Fruit fly (Drosophila melanogaster) whole organism, embryonic: ENCODE results near the gene CG42634.

Experiments
- Ada2b ChIP-seq: fragments of 200-800 bp; sonication (Bioruptor generic); IDR thresholded peaks from 2 replicates; pipeline ENCODE4 v1.3.6; 2022; ENCODE audit warnings: missing biosample characterization, missing genetic modification characterization
- Bdp1 ChIP-seq: fragments of 200-800 bp; sonication (Bioruptor generic); optimal IDR thresholded peaks from 3 replicates; lab custom pipeline; 2016; ENCODE audit warnings: missing biosample characterization, missing genetic modification characterization
- CG10209 ChIP-seq: fragments of 200-800 bp; sonication (Bioruptor generic); optimal IDR thresholded peaks from 3 replicates; lab custom pipeline; 2017; ENCODE audit warnings: missing biosample characterization, mild to moderate bottlenecking, missing genetic modification characterization, missing genetic modification reagents
- CG10979 ChIP-seq: fragments of 200-800 bp; sonication (Bioruptor generic); optimal IDR thresholded peaks from 2 replicates; lab custom pipeline; 2018; ENCODE audit warnings: missing biosample characterization, mild to moderate bottlenecking, missing genetic modification characterization, moderate library complexity
- CG11093 ChIP-seq: fragments of 200-800 bp; sonication (Bioruptor generic); IDR thresholded peaks from 3 replicates; pipeline ENCODE4 v1.3.6; 2022; ENCODE audit warnings: missing biosample characterization, missing genetic modification characterization
- CG11504 ChIP-seq: fragments of 200-800 bp; sonication (Bioruptor generic); optimal IDR thresholded peaks from 3 replicates; lab custom pipeline; 2019; ENCODE audit warnings: missing biosample characterization, mild to moderate bottlenecking, missing genetic modification characterization, moderate library complexity
- CG12155 ChIP-seq: fragments of 200-800 bp; sonication (Bioruptor generic); optimal IDR thresholded peaks from 3 replicates; lab custom pipeline; 2016; ENCODE audit warnings: missing biosample characterization, missing genetic modification characterization
- CG12299 ChIP-seq: fragments of 200-800 bp; sonication (Bioruptor generic); optimal IDR thresholded peaks from 2 replicates; lab custom pipeline; 2018; ENCODE audit warnings: missing biosample characterization, mild to moderate bottlenecking, missing genetic modification characterization
- CG13775 ChIP-seq: fragments of 200-800 bp; sonication (Bioruptor generic); optimal IDR thresholded peaks from 3 replicates; lab custom pipeline; 2017; ENCODE audit warnings: missing biosample characterization, mild to moderate bottlenecking, missing genetic modification characterization
- CG14667 ChIP-seq: fragments of 200-800 bp; sonication (Bioruptor generic); IDR thresholded peaks from 2 replicates; pipeline ENCODE4 v1.3.6; 2022; ENCODE audit warnings: missing biosample characterization, missing genetic modification characterization
- CG16863 ChIP-seq: fragments of 200-800 bp; sonication (Bioruptor generic); optimal IDR thresholded peaks from 3 replicates; lab custom pipeline; 2016; ENCODE audit warnings: missing biosample characterization, missing genetic modification characterization
- CG17359 ChIP-seq: fragments of 200-800 bp; sonication (Bioruptor generic); optimal IDR thresholded peaks from 3 replicates; lab custom pipeline; 2018; ENCODE audit warnings: missing biosample characterization, mild to moderate bottlenecking, missing genetic modification characterization, moderate library complexity
- CG2199 ChIP-seq: fragments of 200-800 bp; sonication (Bioruptor generic); IDR thresholded peaks from 3 replicates; pipeline ENCODE4 v1.3.6; 2022; ENCODE audit warnings: missing biosample characterization, missing genetic modification characterization
- CG31224 ChIP-seq: fragments of 200-800 bp; sonication (Bioruptor generic); IDR thresholded peaks from 2 replicates; pipeline ENCODE4 v1.3.6; 2022; ENCODE audit warnings: missing biosample characterization, missing genetic modification characterization
- CG34224 ChIP-seq: fragments of 200-800 bp; sonication (Bioruptor generic); IDR thresholded peaks from 3 replicates; pipeline ENCODE4 v1.3.6; 2022; ENCODE audit warnings: missing biosample characterization, missing genetic modification characterization; ENCODE audit not compliant: partially characterized antibody
- CG34376 ChIP-seq: fragments of 200-800 bp; sonication (Bioruptor generic); optimal IDR thresholded peaks from 2 replicates; lab custom pipeline; 2018; ENCODE audit warnings: missing biosample characterization, mild to moderate bottlenecking, missing genetic modification characterization
- CG3726 ChIP-seq: fragments of 200-800 bp; sonication (Bioruptor generic); IDR thresholded peaks from 3 replicates; pipeline ENCODE4, ENCODE4 v1.3.6; 2022; ENCODE audit warnings: missing biosample characterization, missing genetic modification characterization
- CG3838 ChIP-seq: fragments of 200-800 bp; sonication (Bioruptor generic); optimal IDR thresholded peaks from 3 replicates; lab custom pipeline; 2016; ENCODE audit warnings: missing biosample characterization, missing genetic modification characterization
- CG4820 ChIP-seq: fragments of 200-800 bp; sonication (Bioruptor generic); optimal IDR thresholded peaks from 3 replicates; lab custom pipeline; 2016; ENCODE audit warnings: missing biosample characterization, missing genetic modification characterization
- CG6175 ChIP-seq: fragments of 200-800 bp; sonication (Bioruptor generic); IDR thresholded peaks from 3 replicates; pipeline ENCODE4 v1.3.6; 2022; ENCODE audit warnings: missing biosample characterization, missing genetic modification characterization
- CG9797 ChIP-seq: fragments of 200-800 bp; sonication (Bioruptor generic); optimal IDR thresholded peaks from 3 replicates; lab custom pipeline; 2018; ENCODE audit warnings: missing biosample characterization, mild to moderate bottlenecking, missing genetic modification characterization
- CG9932 ChIP-seq: fragments of 200-800 bp; sonication (Bioruptor generic); IDR thresholded peaks from 2 replicates; pipeline ENCODE4 v1.3.6; 2022; ENCODE audit warnings: missing biosample characterization, missing genetic modification characterization
- Chrac-16 ChIP-seq: fragments of 200-800 bp; sonication (Bioruptor generic); optimal IDR thresholded peaks from 3 replicates; lab custom pipeline; 2016; ENCODE audit warnings: missing biosample characterization, missing genetic modification characterization
- Gsc ChIP-seq: fragments of 200-800 bp; sonication (Bioruptor generic); IDR thresholded peaks from 2 replicates; pipeline ENCODE4 v1.3.6; 2022; ENCODE audit warnings: missing biosample characterization, missing genetic modification characterization
- H2.0 ChIP-seq: fragments of 200-800 bp; sonication (Bioruptor generic); IDR thresholded peaks from 2 replicates; pipeline ENCODE4 v1.3.6; 2022; ENCODE audit warnings: missing biosample characterization, missing genetic modification characterization
- HLH3B ChIP-seq: fragments of 200-800 bp; sonication (Bioruptor generic); IDR thresholded peaks from 2 replicates; pipeline ENCODE4 v1.3.6; 2022; ENCODE audit warnings: missing biosample characterization, missing genetic modification characterization
- Lhr ChIP-seq: fragments of 200-800 bp; sonication (Bioruptor generic); optimal IDR thresholded peaks from 3 replicates; lab custom pipeline; 2017; ENCODE audit warnings: mild to moderate bottlenecking, missing biosample characterization, missing genetic modification reagents, missing genetic modification characterization
- MESR4 ChIP-seq: fragments of 200-800 bp; sonication (Bioruptor generic); optimal IDR thresholded peaks from 2 replicates; lab custom pipeline; 2018; ENCODE audit warnings: missing biosample characterization, mild to moderate bottlenecking, missing genetic modification characterization, moderate library complexity
- Max ChIP-seq: fragments of 200-800 bp; sonication (Bioruptor generic); optimal IDR thresholded peaks from 2 replicates; lab custom pipeline; 2016; ENCODE audit warnings: missing biosample characterization, mild to moderate bottlenecking, missing genetic modification characterization
- Med ChIP-seq: fragments of 200-800 bp; sonication (Bioruptor generic); peaks from one replicate; lab custom pipeline; 2016; ENCODE audit warnings: missing biosample characterization, missing genetic modification characterization, mild to moderate bottlenecking, inconsistent platforms, moderate library complexity
- amos ChIP-seq: fragments of 200-800 bp; sonication (Bioruptor generic); IDR thresholded peaks from 2 replicates; pipeline ENCODE4 v1.3.6; 2022; ENCODE audit warnings: missing biosample characterization, missing genetic modification characterization; ENCODE audit not compliant: partially characterized antibody
- ase ChIP-seq: fragments of 200-800 bp; sonication (Bioruptor generic); IDR thresholded peaks from 3 replicates; pipeline ENCODE4 v1.3.6; 2022; ENCODE audit warnings: missing biosample characterization, missing genetic modification characterization
- ash1 ChIP-seq: fragments of 200-800 bp; sonication (Bioruptor generic); optimal IDR thresholded peaks from 2 replicates; lab custom pipeline; 2018; ENCODE audit warnings: missing biosample characterization, mild to moderate bottlenecking, missing genetic modification characterization
- bowl ChIP-seq: fragments of 200-800 bp; sonication (Bioruptor generic); IDR thresholded peaks from 2 replicates; pipeline ENCODE4 v1.3.6; 2022; ENCODE audit warnings: missing biosample characterization, missing genetic modification characterization
- cad ChIP-seq: fragments of >200 bp; optimal IDR thresholded peaks from 2 replicates; lab custom pipeline; 2017; ENCODE audit warnings: missing biosample characterization, missing genetic modification characterization
- chinmo ChIP-seq: fragments of 200-800 bp; sonication (Bioruptor generic); IDR thresholded peaks from 4 replicates; pipeline ENCODE4 v1.3.6; 2022; ENCODE audit warnings: missing biosample characterization, missing genetic modification characterization; ENCODE audit not compliant: partially characterized antibody
- crol ChIP-seq: fragments of 200-800 bp; sonication (Bioruptor generic); IDR thresholded peaks from 2 replicates; pipeline ENCODE4 v1.3.6; 2022; ENCODE audit warnings: missing biosample characterization, missing genetic modification characterization
- fd96Cb ChIP-seq: fragments of 200-800 bp; sonication (Bioruptor generic); optimal IDR thresholded peaks from 2 replicates; lab custom pipeline; 2018; ENCODE audit warnings: missing biosample characterization, mild to moderate bottlenecking, missing genetic modification characterization, moderate library complexity
- jigr1 ChIP-seq: fragments of 200-800 bp; sonication (Bioruptor generic); IDR thresholded peaks from 3 replicates; pipeline ENCODE4 v1.3.6; 2022; ENCODE audit warnings: missing biosample characterization, missing genetic modification characterization
- knrl ChIP-seq: fragments of 200-800 bp; sonication (Bioruptor generic); IDR thresholded peaks from 3 replicates; pipeline ENCODE4 v1.3.6; 2022; ENCODE audit warnings: missing biosample characterization, missing genetic modification characterization; ENCODE audit not compliant: partially characterized antibody
- mirr ChIP-seq: fragments of 200-800 bp; sonication (Bioruptor generic); optimal IDR thresholded peaks from 3 replicates; lab custom pipeline; 2018; ENCODE audit warnings: missing biosample characterization, mild to moderate bottlenecking, missing genetic modification characterization
- mld ChIP-seq: fragments of 200-800 bp; sonication (Bioruptor generic); IDR thresholded peaks from 3 replicates; pipeline ENCODE4 v1.3.6; 2022; ENCODE audit warnings: missing biosample characterization, missing genetic modification characterization; ENCODE audit not compliant: partially characterized antibody
- pan ChIP-seq, 4 experiments: fragments of >200 bp in 3 of 4; fragments of 200-800 bp in 1 of 4; sonication (Bioruptor generic) in 1 of 4; optimal IDR thresholded peaks in 3 of 4; IDR thresholded peaks in 1 of 4; 2 replicates each; pipeline versions ENCODE4 v1.3.6 to Lab custom; 2017 to 2022; ENCODE audit warnings: missing biosample characterization in 2 of 4, missing genetic modification characterization in 2 of 4, mixed read lengths in 1 of 4
- phol ChIP-seq: fragments of 200-800 bp; sonication (Bioruptor generic); optimal IDR thresholded peaks from 3 replicates; lab custom pipeline; 2018; ENCODE audit warnings: missing biosample characterization, mild to moderate bottlenecking, missing genetic modification characterization, moderate library complexity
- pita ChIP-seq: fragments of 200-800 bp; sonication (Bioruptor generic); optimal IDR thresholded peaks from 2 replicates; lab custom pipeline; 2017; ENCODE audit warnings: missing biosample characterization, mild to moderate bottlenecking, missing genetic modification characterization
- row ChIP-seq: fragments of 200-800 bp; sonication (Bioruptor generic); IDR thresholded peaks from 3 replicates; pipeline ENCODE4 v1.3.6; 2022; ENCODE audit warnings: missing biosample characterization, missing genetic modification characterization
- schlank ChIP-seq: fragments of 200-800 bp; sonication (Bioruptor generic); optimal IDR thresholded peaks from 2 replicates; lab custom pipeline; 2018; ENCODE audit warnings: missing biosample characterization, mild to moderate bottlenecking, missing genetic modification characterization
- vnd ChIP-seq: fragments of 200-800 bp; sonication (Bioruptor generic); IDR thresholded peaks from 3 replicates; pipeline ENCODE4 v1.3.6; 2022; ENCODE audit warnings: missing biosample characterization, missing genetic modification characterization; ENCODE audit not compliant: partially characterized antibody
- zfh1 ChIP-seq: fragments of 200-800 bp; sonication (Bioruptor generic); IDR thresholded peaks from 3 replicates; pipeline ENCODE4 v1.3.6; 2022; ENCODE audit warnings: missing biosample characterization, missing genetic modification characterization

CG42634 gene

dm6 chr2L:17963071-17963567 lies 44.6 kb upstream of the CG42634 start, which contains the start of gene CG5674 (continued):
- 0 out of 2 replicates have a peak, but pooled peaks have one; percentile 8 for TF ChIP-seq HLH3B (GFP tag; lab: Robert Waterston, UW)
- peak; percentile 83 for TF ChIP-seq vnd (GFP tag; lab: Robert Waterston, UW)
- peak; percentile 20 for TF ChIP-seq CG10979 (tag; lab: Kevin White, UChicago)
- TF ChIP-seq chinmo (GFP tag; lab: Robert Waterston, UW), result peak; percentile 86; the same call in 3 of the 4 replicates
- no peak for TF ChIP-seq mirr (GFP tag; lab: Kevin White, UChicago)
- peak; percentile 12 for TF ChIP-seq fd96Cb (tag; lab: Kevin White, UChicago)
- TF ChIP-seq CG9932 (GFP tag; lab: Robert Waterston, UW), result peak; percentile 73
- TF ChIP-seq mld (GFP tag; lab: Robert Waterston, UW), result peak; percentile 85
- peak; percentile 30 for TF ChIP-seq CG4820 (GFP tag; lab: Kevin White, UChicago)
- no peak for TF ChIP-seq CG11093 (GFP tag; lab: Robert Waterston, UW)
- TF ChIP-seq CG16863 (GFP tag; lab: Kevin White, UChicago), result peak; percentile 50
- peak; percentile 34 for TF ChIP-seq CG9797 (GFP tag; lab: Kevin White, UChicago)
- 0 out of 2 replicates have a peak, but pooled peaks have one; percentile 34 for TF ChIP-seq CG14667
- TF ChIP-seq phol (tag; lab: Kevin White, UChicago), result peak; percentile 72
- peak; percentile 90 for TF ChIP-seq knrl (GFP tag; lab: Robert Waterston, UW)
- peak; percentile 62; the same call in 2 of the 3 replicates for TF ChIP-seq row (GFP tag; lab: Robert Waterston, UW)
- peak; percentile 80 for TF ChIP-seq CG12155
- no peak for TF ChIP-seq CG12299 (tag; lab: Kevin White, UChicago)
- TF ChIP-seq CG2199, result peak; percentile 53; the same call in 1 of the 3 replicates
- TF ChIP-seq crol, result peak; percentile 91
- TF ChIP-seq cad, result no peak
- 0 out of 3 replicates have a peak, but pooled peaks have one; percentile 5 for TF ChIP-seq ase (GFP tag; lab: Robert Waterston, UW)
- TF ChIP-seq CG34376 (GFP tag; lab: Kevin White, UChicago), result no peak
- 0 out of 3 replicates have a peak, but pooled peaks have one; percentile 23 for TF ChIP-seq CG6175 (GFP tag; lab: Robert Waterston, UW)
- no peak for TF ChIP-seq CG17359 (tag; lab: Kevin White, UChicago)
- TF ChIP-seq CG10209 (GFP tag; lab: Kevin White, UChicago), result no peak
- no peak for TF ChIP-seq jigr1
- TF ChIP-seq zfh1 (GFP tag; lab: Robert Waterston, UW), result peak; percentile 66; the same call in 2 of the 3 replicates
- peak; percentile 92 for TF ChIP-seq Lhr
- peak; percentile 49 for TF ChIP-seq CG13775
- peak; percentile 40 for TF ChIP-seq Chrac-16
- TF ChIP-seq CG3838 (GFP tag; lab: Kevin White, UChicago), result no peak
- TF ChIP-seq bowl, result no peak
- peak; percentile 61 for TF ChIP-seq Ada2b
- TF ChIP-seq pita (GFP tag; lab: Kevin White, UChicago), result peak; percentile 90
- TF ChIP-seq pan (optimal IDR thresholded peaks at IDR 0.05; lab: Kevin White, UChicago), result no peak
- peak in 1 of 2 experiments; percentile 52 for TF ChIP-seq pan (GFP tag; optimal IDR thresholded peaks at IDR 0.05 in 1 of 2, IDR thresholded peaks at IDR 0.05 in 1 of 2)
- TF ChIP-seq Max, result no peak
- no peak for TF ChIP-seq Gsc (GFP tag; lab: Robert Waterston, UW)
- TF ChIP-seq Bdp1 (GFP tag; lab: Kevin White, UChicago), result peak; percentile 12
- TF ChIP-seq MESR4 (GFP tag; lab: Kevin White, UChicago), result peak; percentile 69
- peak; percentile 80 for TF ChIP-seq CG34224
- peak; percentile 91 for TF ChIP-seq amos
- TF ChIP-seq CG31224 (GFP tag; lab: Robert Waterston, UW), result peak; percentile 24; the same call in 1 of the 2 replicates
- no peak for TF ChIP-seq schlank (tag; lab: Kevin White, UChicago)
- peak; percentile 59 for TF ChIP-seq CG11504 (tag; lab: Kevin White, UChicago)
- TF ChIP-seq ash1 (GFP tag; lab: Kevin White, UChicago), result no peak
- TF ChIP-seq CG3726 (GFP tag; lab: Robert Waterston, UW), result peak; percentile 58; the same call in 1 of the 3 replicates
- TF ChIP-seq Med (GFP tag; lab: Kevin White, UChicago), result no peak
- 0 out of 2 replicates have a peak, but pooled peaks have one; percentile 19 for TF ChIP-seq H2.0 (GFP tag; lab: Robert Waterston, UW)
